Fruit fly (Drosophila melanogaster) S2 (cell line): ENCODE results near the gene Smyd5.

Source experiments
- CG8478 ChIP-seq: fragments of >200 bp; optimal IDR thresholded peaks from 2 replicates; lab custom pipeline; 2018
- CTCF ChIP-seq, 2 experiments: fragments of >200 bp; optimal IDR thresholded peaks; 2 replicates each; lab custom pipeline; 2018

dm6 chr3R:21237099-21237498 is 18.5 kb upstream of the Smyd5 start, which contains the start of gene e:
- TF ChIP-seq CG8478 (lab: Kevin White, UChicago) (no peak), CTCF (optimal IDR thresholded peaks at IDR 0.05; lab: Kevin White, UChicago) (no peak)
